Worm (Caenorhabditis elegans): ENCODE results near the gene F38B6.6.

DNA sequence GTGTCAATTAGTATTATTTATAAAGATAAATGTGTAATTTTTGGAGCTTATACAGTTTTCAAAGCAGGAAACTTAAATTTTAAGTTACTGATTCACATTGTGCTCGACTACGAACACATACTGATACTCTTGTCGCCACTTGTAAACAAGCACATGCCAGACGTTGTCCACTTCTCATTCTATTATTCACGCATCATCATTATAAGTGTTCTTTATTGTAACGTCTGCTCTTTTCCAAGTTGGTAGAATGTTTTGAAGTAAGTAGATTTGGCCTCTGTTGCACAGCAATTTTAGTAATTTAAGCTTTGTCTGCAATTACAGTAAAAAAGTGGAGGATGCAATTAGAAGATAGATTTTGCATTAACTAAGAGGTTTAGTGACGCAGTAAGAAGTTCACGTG, 3.0 kb upstream of the F38B6.6 start:
- TF ChIP-seq jun-1 (tag; optimal IDR thresholded peaks at IDR 0.05), result no peak
- no peak for TF ChIP-seq elt-3 (tag; optimal IDR thresholded peaks at IDR 0.05)
- TF ChIP-seq pqm-1 (tag; optimal IDR thresholded peaks at IDR 0.05), result no peak
- TF ChIP-seq fkh-10 (GFP tag; optimal IDR thresholded peaks at IDR 0.05), result no peak
- no peak for TF ChIP-seq blmp-1 (tag; optimal IDR thresholded peaks at IDR 0.05)
- no peak for TF ChIP-seq dpl-1 (GFP tag; optimal IDR thresholded peaks at IDR 0.05)
- no peak for TF ChIP-seq ztf-11 (tag; optimal IDR thresholded peaks at IDR 0.05)
- TF ChIP-seq ets-5 (GFP tag; IDR thresholded peaks at IDR 0.05), result no peak
- no peak for TF ChIP-seq sox-4 (tag; optimal IDR thresholded peaks at IDR 0.05)

All from whole organism, L1 larva.